Fruit fly (Drosophila melanogaster): ENCODE results near the gene CG4497.

- TF ChIP-seq CTCF (optimal IDR thresholded peaks at IDR 0.05), result no peak
- TF ChIP-seq CG8478 (optimal IDR thresholded peaks at IDR 0.05), result no peak
Observed at dm6 chr2L:7222829-7223272, 28.5 kb upstream of the CG4497 start, which contains the start of gene mEFG1.
